Worm (Caenorhabditis elegans): ENCODE data around the gene F56B3.4.

The F56B3.4 gene

DNA sequence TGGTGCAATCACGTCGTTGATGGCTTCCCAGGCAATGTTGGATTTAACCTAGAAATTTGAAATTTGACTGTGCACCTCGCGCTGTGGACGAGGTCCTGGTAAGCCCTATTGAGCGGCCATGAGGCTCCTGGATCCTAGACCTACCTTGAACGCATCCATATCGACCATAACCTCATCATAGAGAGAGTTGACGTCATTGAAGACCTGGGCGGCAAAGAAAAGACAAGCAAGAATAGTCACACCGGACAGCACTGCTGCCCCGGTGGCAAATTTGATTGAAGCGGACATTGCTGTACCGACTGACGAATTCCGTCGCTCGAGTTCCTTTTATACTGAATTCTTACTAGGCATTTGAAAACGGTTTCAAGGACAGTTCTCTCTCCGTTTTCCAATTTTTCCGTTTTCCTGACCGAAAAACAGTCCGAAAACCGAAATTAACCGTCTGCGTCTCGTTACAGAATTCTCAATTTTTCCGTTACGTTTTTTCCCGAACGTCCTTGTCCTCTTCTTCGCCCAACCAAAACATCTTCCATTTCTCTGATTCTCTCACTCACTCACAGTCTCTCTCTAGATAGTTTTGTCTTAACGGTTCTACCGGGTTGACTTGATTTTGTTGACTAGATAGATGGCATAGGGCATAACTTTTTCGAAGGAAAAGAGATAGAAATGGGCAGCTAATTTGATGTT lies 30.6 kb downstream of the F56B3.4 start, which contains the start of gene col-103:
col-103 (minus strand) TSS at position 302 of the 687 bp plus-strand sequence.
- TF ChIP-seq nhr-23 (tag; optimal IDR thresholded peaks at IDR 0.05): peak; percentile 23
- peak; percentile 88 for TF ChIP-seq ama-1 (optimal IDR thresholded peaks at IDR 0.05)
- peak; percentile 14 for TF ChIP-seq unc-62 (GFP tag; optimal IDR thresholded peaks at IDR 0.05)
- no peak for TF ChIP-seq tbx-2 (tag; optimal IDR thresholded peaks at IDR 0.05)

- no peak for TF ChIP-seq lin-15B (tag; optimal IDR thresholded peaks at IDR 0.05)
- no peak for TF ChIP-seq zag-1 (tag; optimal IDR thresholded peaks at IDR 0.05)
- TF ChIP-seq nhr-76 (tag; optimal IDR thresholded peaks at IDR 0.05): no peak
- TF ChIP-seq egl-27 (tag; optimal IDR thresholded peaks at IDR 0.05): no peak
Observed at ce11 chrIV:762486-763376, 31.3 kb downstream of the F56B3.4 start.

ce11 chrIV:762016-762459 lies 32.0 kb downstream of the F56B3.4 start:
- TF ChIP-seq aly-2 (tag; optimal IDR thresholded peaks at IDR 0.05) (no peak), nhr-23 (tag; optimal IDR thresholded peaks at IDR 0.05) (peak; percentile 49), unc-62 (GFP tag; optimal IDR thresholded peaks at IDR 0.05) (no peak), elt-2 (tag; optimal IDR thresholded peaks at IDR 0.05) (no peak), elt-3 (tag; optimal IDR thresholded peaks at IDR 0.05) (peak in 1 of 3 experiments; percentile 36), nhr-25 (tag; optimal IDR thresholded peaks at IDR 0.05) (peak; percentile 5), skn-1 (tag; optimal IDR thresholded peaks at IDR 0.05) (no peak), ama-1 (optimal IDR thresholded peaks at IDR 0.05) (peak; percentile 82), ZK546.5 (tag; optimal IDR thresholded peaks at IDR 0.05) (no peak), nhr-43 (tag; optimal IDR thresholded peaks at IDR 0.05; ENCODE audit: poor library complexity, severe bottlenecking) (peak; percentile 22)

DNA sequence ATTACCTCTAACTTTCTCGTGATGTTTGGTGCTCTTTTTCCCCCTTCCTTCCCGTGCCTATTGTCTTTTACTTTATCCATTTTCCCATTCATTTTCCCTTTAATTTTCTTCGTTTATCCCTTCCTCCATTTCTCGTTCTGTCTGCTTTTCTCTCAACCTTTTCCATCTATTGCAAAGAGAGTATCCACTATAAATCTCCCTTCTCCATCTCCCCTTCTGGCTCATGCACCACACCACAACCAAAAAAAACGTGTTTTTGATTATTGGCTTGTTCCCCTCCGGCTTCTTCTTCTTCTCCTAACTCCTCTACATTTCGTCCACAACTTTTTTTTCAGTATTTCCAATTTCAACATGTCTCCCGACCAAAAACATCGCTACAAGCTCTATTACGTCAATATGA lies 33.8 kb downstream of the F56B3.4 start, which contains the start of gene gst-40:
gst-40 (plus strand) TSS at position 236 of the 400 bp plus-strand sequence.
- TF ChIP-seq egl-5 (tag; optimal IDR thresholded peaks at IDR 0.05): no peak
- no peak for TF ChIP-seq fos-1 (tag; optimal IDR thresholded peaks at IDR 0.05)
- TF ChIP-seq hmg-11 (tag; optimal IDR thresholded peaks at IDR 0.05): peak; percentile 1
- TF ChIP-seq mml-1 (tag; optimal IDR thresholded peaks at IDR 0.05): no peak
- TF ChIP-seq pqm-1 (tag; optimal IDR thresholded peaks at IDR 0.05): no peak

- TF ChIP-seq pha-4 (tag; optimal IDR thresholded peaks at IDR 0.05): no peak
- TF ChIP-seq ceh-28 (tag; optimal IDR thresholded peaks at IDR 0.05): no peak
- no peak for TF ChIP-seq hmg-11 (tag; optimal IDR thresholded peaks at IDR 0.05)
- no peak for TF ChIP-seq jun-1 (tag; optimal IDR thresholded peaks at IDR 0.05)
- TF ChIP-seq nhr-76 (tag; optimal IDR thresholded peaks at IDR 0.05): no peak
- no peak for TF ChIP-seq ceh-16 (tag; optimal IDR thresholded peaks at IDR 0.05)
- TF ChIP-seq aly-2 (tag; optimal IDR thresholded peaks at IDR 0.05): no peak
- TF ChIP-seq nhr-28 (tag; optimal IDR thresholded peaks at IDR 0.05): no peak
- TF ChIP-seq tbx-2 (tag; optimal IDR thresholded peaks at IDR 0.05): no peak
- no peak for TF ChIP-seq unc-39 (tag; optimal IDR thresholded peaks at IDR 0.05)
- TF ChIP-seq nhr-12 (tag; optimal IDR thresholded peaks at IDR 0.05): no peak
- no peak for TF ChIP-seq nhr-77 (tag; optimal IDR thresholded peaks at IDR 0.05)
- TF ChIP-seq daf-12 (tag; optimal IDR thresholded peaks at IDR 0.05): no peak
- no peak for TF ChIP-seq nhr-43 (tag; optimal IDR thresholded peaks at IDR 0.05; ENCODE audit: poor library complexity, severe bottlenecking)
- TF ChIP-seq nhr-25 (tag; optimal IDR thresholded peaks at IDR 0.05): no peak
- TF ChIP-seq ZK546.5 (tag; optimal IDR thresholded peaks at IDR 0.05): no peak
- TF ChIP-seq lsy-12 (tag; optimal IDR thresholded peaks at IDR 0.05): no peak
- TF ChIP-seq egl-27 (tag; optimal IDR thresholded peaks at IDR 0.05): no peak
- TF ChIP-seq mml-1 (tag; optimal IDR thresholded peaks at IDR 0.05): no peak
- no peak for TF ChIP-seq elt-3 (tag; optimal IDR thresholded peaks at IDR 0.05)
Observed at ce11 chrIV:757548-757947, 36.5 kb downstream of the F56B3.4 start.
